Fruit fly (Drosophila melanogaster) whole organism: ENCODE results near the gene CG15152.

Source experiments
- CG8478 ChIP-seq: fragments of >200 bp; optimal IDR thresholded peaks from 2 replicates; lab custom pipeline; 2018; ENCODE audit warnings: inconsistent platforms
- Dll ChIP-seq: fragments of >200 bp; optimal IDR thresholded peaks from 2 replicates; lab custom pipeline; 2017
- EcR ChIP-seq, 2 experiments: fragments of >200 bp; optimal IDR thresholded peaks; 2 replicates each; lab custom pipeline; 2017; ENCODE audit warnings: missing biosample characterization in 2 of 2, missing genetic modification characterization in 2 of 2, missing genetic modification reagents in 2 of 2
- pan ChIP-seq: fragments of >200 bp; optimal IDR thresholded peaks from 2 replicates; lab custom pipeline; 2017
- psq ChIP-seq: fragments of >200 bp; optimal IDR thresholded peaks from 2 replicates; lab custom pipeline; 2017
- usp ChIP-seq: fragments of >200 bp; optimal IDR thresholded peaks from 2 replicates; lab custom pipeline; 2017; ENCODE audit warnings: missing biosample characterization, missing genetic modification characterization, mixed read lengths

dm6 chr2L:18092156-18092555 lies 22.2 kb upstream of the CG15152 start, which contains the start of gene CG15153:
- TF ChIP-seq Dll (no peak), usp (no peak), pan (lab: Kevin White, UChicago) (no peak), psq (lab: Kevin White, UChicago) (no peak), CG8478 (no peak), EcR (GFP tag; optimal IDR thresholded peaks at IDR 0.05; lab: Kevin White, UChicago) (no peak)
